Fruit fly (Drosophila melanogaster) whole organism: Measurements from ENCODE around the gene CG15725.

Experiments used
- CG8478 ChIP-seq: fragments of >200 bp; optimal IDR thresholded peaks from 2 replicates; lab custom pipeline; 2018; ENCODE audit warnings: inconsistent platforms
- pan ChIP-seq: fragments of >200 bp; optimal IDR thresholded peaks from 2 replicates; lab custom pipeline; 2017
- psq ChIP-seq: fragments of >200 bp; optimal IDR thresholded peaks from 2 replicates; lab custom pipeline; 2017

dm6 chrX:12682403-12682958 is 23.2 kb upstream of the CG15725 start:
- TF ChIP-seq pan (lab: Kevin White, UChicago): no peak
- no peak for TF ChIP-seq CG8478 (lab: Kevin White, UChicago)
- no peak for TF ChIP-seq psq (lab: Kevin White, UChicago)
